Fruit fly (Drosophila melanogaster) whole organism, embryonic: Measurements from ENCODE around the gene RapGAP1.

Experiments
- Bdp1 ChIP-seq: fragments of 200-800 bp; sonication (Bioruptor generic); optimal IDR thresholded peaks from 3 replicates; lab custom pipeline; 2016; ENCODE audit warnings: missing biosample characterization, missing genetic modification characterization
- CG10274 ChIP-seq: fragments of 200-800 bp; sonication (Bioruptor generic); optimal IDR thresholded peaks from 3 replicates; lab custom pipeline; 2017; ENCODE audit warnings: missing biosample characterization, mild to moderate bottlenecking, missing genetic modification characterization
- CG10462 ChIP-seq: fragments of 200-800 bp; sonication (Bioruptor generic); optimal IDR thresholded peaks from 2 replicates; lab custom pipeline; 2016; ENCODE audit warnings: missing biosample characterization, missing genetic modification characterization
- CG11247 ChIP-seq: fragments of 200-800 bp; sonication (Bioruptor generic); IDR thresholded peaks from 2 replicates; pipeline ENCODE4 v1.3.6; 2022; ENCODE audit warnings: missing biosample characterization, missing genetic modification characterization
- CG1233 ChIP-seq: fragments of 200-800 bp; sonication (Bioruptor generic); optimal IDR thresholded peaks from 4 replicates; lab custom pipeline; 2018; ENCODE audit warnings: missing biosample characterization, mild to moderate bottlenecking, missing genetic modification characterization
- CG12769 ChIP-seq: fragments of 200-800 bp; sonication (Bioruptor generic); optimal IDR thresholded peaks from 2 replicates; lab custom pipeline; 2019; ENCODE audit warnings: missing biosample characterization, mild to moderate bottlenecking, missing genetic modification characterization, moderate library complexity
- CG13123 ChIP-seq: fragments of 200-800 bp; sonication (Bioruptor generic); optimal IDR thresholded peaks from 2 replicates; lab custom pipeline; 2016; ENCODE audit warnings: missing biosample characterization, missing genetic modification characterization
- CG17361 ChIP-seq: fragments of 200-800 bp; sonication (Bioruptor generic); IDR thresholded peaks from 3 replicates; pipeline ENCODE4 v1.3.6; 2022; ENCODE audit warnings: missing biosample characterization, missing genetic modification characterization
- CG17385 ChIP-seq: fragments of 200-800 bp; sonication (Bioruptor generic); optimal IDR thresholded peaks from 3 replicates; lab custom pipeline; 2018; ENCODE audit warnings: missing biosample characterization, mild to moderate bottlenecking, missing genetic modification characterization
- CG17912 ChIP-seq: fragments of 200-800 bp; sonication (Bioruptor generic); optimal IDR thresholded peaks from 2 replicates; lab custom pipeline; 2018; ENCODE audit warnings: missing biosample characterization, mild to moderate bottlenecking, missing genetic modification characterization
- CG2199 ChIP-seq: fragments of 200-800 bp; sonication (Bioruptor generic); IDR thresholded peaks from 3 replicates; pipeline ENCODE4 v1.3.6; 2022; ENCODE audit warnings: missing biosample characterization, missing genetic modification characterization
- CG6254 ChIP-seq: fragments of 200-800 bp; sonication (Bioruptor generic); optimal IDR thresholded peaks from 3 replicates; lab custom pipeline; 2017; ENCODE audit warnings: mild to moderate bottlenecking, missing biosample characterization, missing genetic modification reagents, missing genetic modification characterization
- CG7372 ChIP-seq: fragments of 200-800 bp; sonication (Bioruptor generic); IDR thresholded peaks from 2 replicates; pipeline ENCODE4 v1.3.6; 2022; ENCODE audit warnings: missing biosample characterization, missing genetic modification characterization
- CG7556 ChIP-seq: fragments of 200-800 bp; sonication (Bioruptor generic); optimal IDR thresholded peaks from 2 replicates; lab custom pipeline; 2017; ENCODE audit warnings: missing biosample characterization, mild to moderate bottlenecking, missing genetic modification characterization
- CG8388 ChIP-seq: fragments of 200-800 bp; sonication (Bioruptor generic); optimal IDR thresholded peaks from 2 replicates; lab custom pipeline; 2019; ENCODE audit warnings: missing biosample characterization, mild to moderate bottlenecking, missing genetic modification characterization, moderate library complexity
- CG9437 ChIP-seq: fragments of 200-800 bp; sonication (Bioruptor generic); optimal IDR thresholded peaks from 2 replicates; lab custom pipeline; 2018; ENCODE audit warnings: missing biosample characterization, mild to moderate bottlenecking, missing genetic modification characterization
- CG9817 ChIP-seq: fragments of 200-800 bp; sonication (Bioruptor generic); optimal IDR thresholded peaks from 2 replicates; lab custom pipeline; 2018; ENCODE audit warnings: missing biosample characterization, mild to moderate bottlenecking, missing genetic modification characterization, moderate library complexity
- CTCF ChIP-seq: fragments of 200-800 bp; sonication (Bioruptor generic); optimal IDR thresholded peaks from 2 replicates; lab custom pipeline; 2017; ENCODE audit warnings: missing biosample characterization, mild to moderate bottlenecking, missing genetic modification characterization, moderate library complexity
- Dek ChIP-seq: fragments of 200-800 bp; sonication (Bioruptor generic); optimal IDR thresholded peaks from 3 replicates; lab custom pipeline; 2019; ENCODE audit warnings: missing biosample characterization, mild to moderate bottlenecking, missing genetic modification characterization, moderate library complexity
- Dll ChIP-seq: fragments of 200-800 bp; sonication (Bioruptor generic); IDR thresholded peaks from 4 replicates; pipeline ENCODE4 v1.3.6; 2022; ENCODE audit warnings: missing biosample characterization, missing genetic modification characterization; ENCODE audit not compliant: partially characterized antibody
- Hmx ChIP-seq: fragments of 200-800 bp; sonication (Bioruptor generic); optimal IDR thresholded peaks from 2 replicates; lab custom pipeline; 2016; ENCODE audit warnings: missing biosample characterization, missing genetic modification characterization
- Jarid2 ChIP-seq: fragments of 200-800 bp; sonication (Bioruptor generic); optimal IDR thresholded peaks from 3 replicates; lab custom pipeline; 2017; ENCODE audit warnings: mild to moderate bottlenecking, missing biosample characterization, missing genetic modification reagents, missing genetic modification characterization
- MTF-1 ChIP-seq: fragments of 200-800 bp; sonication (Bioruptor generic); optimal IDR thresholded peaks from 2 replicates; lab custom pipeline; 2018; ENCODE audit warnings: missing biosample characterization, mild to moderate bottlenecking, missing genetic modification characterization, borderline replicate concordance
- Mad ChIP-seq: fragments of 200-800 bp; sonication (Bioruptor generic); optimal IDR thresholded peaks from 2 replicates; lab custom pipeline; 2016; ENCODE audit warnings: missing biosample characterization, missing genetic modification characterization
- Optix ChIP-seq: fragments of 200-800 bp; sonication (Bioruptor generic); IDR thresholded peaks from 3 replicates; pipeline ENCODE4 v1.3.6; 2022; ENCODE audit warnings: missing biosample characterization, missing genetic modification characterization
- Pdp1 ChIP-seq, 2 experiments: fragments of 200-800 bp; sonication (Bioruptor generic); optimal IDR thresholded peaks; 3 replicates each; lab custom pipeline; 2016; ENCODE audit warnings: missing biosample characterization in 2 of 2, missing genetic modification characterization in 2 of 2, mild to moderate bottlenecking in 1 of 2, moderate library complexity in 1 of 2
- Ssrp ChIP-seq: fragments of 200-800 bp; sonication (Bioruptor generic); optimal IDR thresholded peaks from 2 replicates; lab custom pipeline; 2018; ENCODE audit warnings: missing biosample characterization, mild to moderate bottlenecking, missing genetic modification characterization, moderate library complexity
- Stat92E ChIP-seq, 3 experiments: fragments of >200 bp in 2 of 3; fragments of 200-800 bp in 1 of 3; sonication (Bioruptor generic) in 1 of 3; optimal IDR thresholded peaks; 2 replicates each; lab custom pipeline; 2017 to 2019; ENCODE audit warnings: missing biosample characterization in 3 of 3, missing genetic modification characterization in 3 of 3, mild to moderate bottlenecking in 1 of 3, moderate library complexity in 1 of 3
- Xrp1 ChIP-seq: fragments of 200-800 bp; sonication (Bioruptor generic); IDR thresholded peaks from 2 replicates; pipeline ENCODE4 v1.3.6; 2022; ENCODE audit warnings: missing biosample characterization, missing genetic modification characterization
- ac ChIP-seq: fragments of 200-800 bp; sonication (Bioruptor generic); optimal IDR thresholded peaks from 3 replicates; lab custom pipeline; 2017; ENCODE audit warnings: missing biosample characterization, mild to moderate bottlenecking, missing genetic modification characterization
- aop ChIP-seq: fragments of 200-800 bp; sonication (Bioruptor generic); IDR thresholded peaks from 2 replicates; pipeline ENCODE4 v1.3.6; 2022; ENCODE audit warnings: missing biosample characterization, missing genetic modification characterization
- ash1 ChIP-seq: fragments of 200-800 bp; sonication (Bioruptor generic); optimal IDR thresholded peaks from 2 replicates; lab custom pipeline; 2018; ENCODE audit warnings: missing biosample characterization, mild to moderate bottlenecking, missing genetic modification characterization
- bcd ChIP-seq: fragments of 200-800 bp; sonication (Bioruptor generic); optimal IDR thresholded peaks from 2 replicates; lab custom pipeline; 2017; ENCODE audit warnings: missing biosample characterization, mild to moderate bottlenecking, missing genetic modification characterization
- chn ChIP-seq: fragments of 200-800 bp; sonication (Bioruptor generic); optimal IDR thresholded peaks from 2 replicates; lab custom pipeline; 2016; ENCODE audit warnings: missing biosample characterization, missing genetic modification characterization
- dan ChIP-seq: fragments of 200-800 bp; sonication (Bioruptor generic); IDR thresholded peaks from 2 replicates; pipeline ENCODE4 v1.3.6; 2022; ENCODE audit warnings: missing biosample characterization, missing genetic modification characterization
- eyg ChIP-seq: fragments of 200-800 bp; sonication (Bioruptor generic); optimal IDR thresholded peaks from 3 replicates; lab custom pipeline; 2016; ENCODE audit warnings: missing biosample characterization, missing genetic modification characterization
- hth ChIP-seq: fragments of >200 bp; optimal IDR thresholded peaks from 2 replicates; lab custom pipeline; 2017; ENCODE audit warnings: inconsistent platforms
- insv ChIP-seq, 2 experiments: fragments of 200-800 bp; sonication (Bioruptor generic); optimal IDR thresholded peaks; 3 replicates each; lab custom pipeline; 2016 to 2018; ENCODE audit warnings: missing biosample characterization in 2 of 2, missing genetic modification characterization in 2 of 2
- jigr1 ChIP-seq: fragments of 200-800 bp; sonication (Bioruptor generic); IDR thresholded peaks from 3 replicates; pipeline ENCODE4 v1.3.6; 2022; ENCODE audit warnings: missing biosample characterization, missing genetic modification characterization
- jing ChIP-seq: fragments of 200-800 bp; sonication (Bioruptor generic); optimal IDR thresholded peaks from 2 replicates; lab custom pipeline; 2018; ENCODE audit warnings: missing biosample characterization, mild to moderate bottlenecking, missing genetic modification characterization
- jumu ChIP-seq: fragments of 200-800 bp; sonication (Bioruptor generic); optimal IDR thresholded peaks from 3 replicates; lab custom pipeline; 2016; ENCODE audit warnings: missing biosample characterization, missing genetic modification characterization
- lola ChIP-seq, 3 experiments: fragments of >200 bp in 2 of 3; fragments of 200-800 bp in 1 of 3; sonication (Bioruptor generic) in 1 of 3; optimal IDR thresholded peaks; 2 replicates each; lab custom pipeline; 2017 to 2019; ENCODE audit warnings: missing biosample characterization in 3 of 3, missing genetic modification characterization in 3 of 3, mild to moderate bottlenecking in 1 of 3, moderate library complexity in 1 of 3
- nom ChIP-seq: fragments of 200-800 bp; sonication (Bioruptor generic); optimal IDR thresholded peaks from 2 replicates; lab custom pipeline; 2017; ENCODE audit warnings: missing biosample characterization, missing genetic modification characterization, mild to moderate bottlenecking, moderate library complexity, missing genetic modification reagents
- otp ChIP-seq: fragments of 200-800 bp; sonication (Bioruptor generic); IDR thresholded peaks from 3 replicates; pipeline ENCODE4, ENCODE4 v1.3.6; 2022; ENCODE audit warnings: missing biosample characterization, missing genetic modification characterization
- sisA ChIP-seq: fragments of 200-800 bp; sonication (Bioruptor generic); IDR thresholded peaks from 2 replicates; pipeline ENCODE4 v1.3.6; 2022; ENCODE audit warnings: missing biosample characterization, missing genetic modification characterization
- slou ChIP-seq: fragments of 200-800 bp; sonication (Bioruptor generic); optimal IDR thresholded peaks from 3 replicates; lab custom pipeline; 2016; ENCODE audit warnings: missing biosample characterization, missing genetic modification characterization
- tgo ChIP-seq: fragments of 200-800 bp; sonication (Bioruptor generic); IDR thresholded peaks from 3 replicates; pipeline ENCODE4 v1.3.6; 2022; ENCODE audit warnings: missing biosample characterization, missing genetic modification characterization
- tin ChIP-seq: fragments of 200-800 bp; sonication (Bioruptor generic); optimal IDR thresholded peaks from 3 replicates; lab custom pipeline; 2016; ENCODE audit warnings: missing biosample characterization, missing genetic modification characterization
- tio ChIP-seq: fragments of 200-800 bp; sonication (Bioruptor generic); optimal IDR thresholded peaks from 2 replicates; lab custom pipeline; 2017; ENCODE audit warnings: missing biosample characterization, missing genetic modification characterization, inconsistent platforms
- twi ChIP-seq: fragments of 200-800 bp; optimal IDR thresholded peaks from 2 replicates; lab custom pipeline; 2019; ENCODE audit warnings: missing biosample characterization, mild to moderate bottlenecking, missing genetic modification characterization, moderate library complexity
- usp ChIP-seq: fragments of >200 bp; optimal IDR thresholded peaks from 2 replicates; lab custom pipeline; 2017; ENCODE audit warnings: missing biosample characterization, missing genetic modification characterization

The RapGAP1 gene

dm6 chr2L:7564856-7565255, 13.9 kb downstream of the RapGAP1 start (continued):
- peak; percentile 81 for TF ChIP-seq tin
- peak; percentile 46 to 71 for TF ChIP-seq Pdp1 (GFP tag; optimal IDR thresholded peaks at IDR 0.05; lab: Kevin White, UChicago)
- no peak for TF ChIP-seq Hmx (GFP tag; lab: Kevin White, UChicago)
- TF ChIP-seq CG17361 (GFP tag; lab: Robert Waterston, UW) = peak; percentile 63
- peak; percentile 71 for TF ChIP-seq chn
- TF ChIP-seq jumu (GFP tag; lab: Kevin White, UChicago) = peak; percentile 77
- TF ChIP-seq CG1233 (GFP tag; lab: Kevin White, UChicago) = peak; percentile 57
- no peak; the same call in 1 of the 2 replicates for TF ChIP-seq sisA (GFP tag; lab: Robert Waterston, UW)
- TF ChIP-seq Bdp1 (GFP tag; lab: Kevin White, UChicago) = peak; percentile 37
- peak; percentile 72 for TF ChIP-seq Optix (GFP tag; lab: Robert Waterston, UW)
- peak; percentile 69 for TF ChIP-seq Ssrp (tag; lab: Kevin White, UChicago)
- peak; percentile 59 for TF ChIP-seq tio
- TF ChIP-seq Dek = peak; percentile 29
- peak; percentile 52 for TF ChIP-seq CG17385 (GFP tag; lab: Kevin White, UChicago)
- peak; percentile 71 for TF ChIP-seq bcd (GFP tag; lab: Kevin White, UChicago)
- no peak for TF ChIP-seq CG12769 (tag; lab: Kevin White, UChicago)
- peak; percentile 57 for TF ChIP-seq CG8388 (GFP tag; lab: Kevin White, UChicago)
- peak; percentile 60 for TF ChIP-seq CG10462 (GFP tag; lab: Kevin White, UChicago)
- TF ChIP-seq eyg (GFP tag; lab: Kevin White, UChicago) = peak; percentile 35
- peak; percentile 20 for TF ChIP-seq twi (tag; lab: Kevin White, UChicago)
- peak; percentile 66 for TF ChIP-seq Mad (GFP tag; lab: Kevin White, UChicago)
- peak; percentile 21 for TF ChIP-seq MTF-1 (GFP tag; lab: Kevin White, UChicago)
- peak; percentile 63 for TF ChIP-seq tgo
- peak; percentile 38 for TF ChIP-seq slou
- no peak for TF ChIP-seq dan
- peak; percentile 55 for TF ChIP-seq ac
- no peak for TF ChIP-seq nom (GFP tag; lab: Kevin White, UChicago)
- peak; percentile 8 for TF ChIP-seq CG9437 (GFP tag; lab: Kevin White, UChicago)
- TF ChIP-seq CG9817 (tag; lab: Kevin White, UChicago) = peak; percentile 44
- TF ChIP-seq CTCF (GFP tag; lab: Kevin White, UChicago) = peak; percentile 9
- peak in 1 of 3 experiments; percentile 80 for TF ChIP-seq lola (GFP tag; optimal IDR thresholded peaks at IDR 0.05; lab: Kevin White, UChicago)
- no peak for TF ChIP-seq ash1 (GFP tag; lab: Kevin White, UChicago)
- TF ChIP-seq Dll (GFP tag; lab: Robert Waterston, UW) = no peak
- TF ChIP-seq CG13123 = peak; percentile 70
- TF ChIP-seq CG17912 (GFP tag; lab: Kevin White, UChicago) = no peak
- peak; percentile 47 for TF ChIP-seq jing (GFP tag; lab: Kevin White, UChicago)
- peak; percentile 47; the same call in 2 of the 3 replicates for TF ChIP-seq jigr1 (GFP tag; lab: Robert Waterston, UW)
- TF ChIP-seq CG7556 (GFP tag; lab: Kevin White, UChicago) = peak; percentile 70
- TF ChIP-seq Jarid2 (GFP tag; lab: Kevin White, UChicago) = peak; percentile 25
- peak; percentile 88 for TF ChIP-seq Xrp1 (GFP tag; lab: Robert Waterston, UW)
- peak in 1 of 2 experiments; percentile 2 for TF ChIP-seq insv (GFP tag; optimal IDR thresholded peaks at IDR 0.05; lab: Kevin White, UChicago)
- TF ChIP-seq otp (GFP tag; lab: Robert Waterston, UW) = peak; percentile 80
- peak; percentile 71 for TF ChIP-seq CG6254 (GFP tag; lab: Kevin White, UChicago)
- TF ChIP-seq CG11247 (GFP tag; lab: Robert Waterston, UW) = peak; percentile 47; the same call in 1 of the 2 replicates
- TF ChIP-seq CG2199 = peak; percentile 83; the same call in 2 of the 3 replicates
- TF ChIP-seq CG10274 (GFP tag; lab: Kevin White, UChicago) = peak; percentile 15
- TF ChIP-seq CG7372 (GFP tag; lab: Robert Waterston, UW) = no peak
- no peak for TF ChIP-seq hth (lab: Kevin White, UChicago)
- TF ChIP-seq usp (GFP tag; lab: Kevin White, UChicago) = no peak
- TF ChIP-seq aop = no peak
- TF ChIP-seq Stat92E (GFP tag; optimal IDR thresholded peaks at IDR 0.05; lab: Kevin White, UChicago) = no peak
